Worm (Caenorhabditis elegans) whole organism, L3 larva: Measurements from ENCODE around the gene his-16.

Experiments
- ZK546.5 ChIP-seq: sonication (generic microtip); optimal IDR thresholded peaks from 2 replicates; lab custom pipeline; 2017; ENCODE audit warnings: missing biosample characterization, missing genetic modification characterization
- ama-1 ChIP-seq: fragments of 150-350 bp; optimal IDR thresholded peaks from 2 replicates; lab custom pipeline; 2018
- ceh-16 ChIP-seq: sonication (generic microtip); optimal IDR thresholded peaks from 2 replicates; lab custom pipeline; 2017; ENCODE audit warnings: missing biosample characterization, missing genetic modification characterization
- ceh-28 ChIP-seq: fragments of 150-350 bp; optimal IDR thresholded peaks from 2 replicates; lab custom pipeline; 2014; ENCODE audit warnings: missing biosample characterization, missing genetic modification reagents, missing genetic modification characterization
- ceh-82 ChIP-seq: fragments of 150-350 bp; optimal IDR thresholded peaks from 2 replicates; lab custom pipeline; 2014; ENCODE audit warnings: missing biosample characterization, missing genetic modification characterization
- ceh-9 ChIP-seq: sonication (generic microtip); optimal IDR thresholded peaks from 2 replicates; lab custom pipeline; 2018; ENCODE audit warnings: missing biosample characterization, missing genetic modification characterization
- daf-12 ChIP-seq: fragments of 150-350 bp; optimal IDR thresholded peaks from 2 replicates; lab custom pipeline; 2014; ENCODE audit warnings: missing biosample characterization, missing genetic modification reagents, missing genetic modification characterization
- egl-27 ChIP-seq: sonication (generic microtip); optimal IDR thresholded peaks from 4 replicates; lab custom pipeline; 2017; ENCODE audit warnings: missing biosample characterization, missing genetic modification reagents, missing genetic modification characterization
- egl-5 ChIP-seq: fragments of 150-350 bp; optimal IDR thresholded peaks from 2 replicates; lab custom pipeline; 2017; ENCODE audit warnings: missing biosample characterization, missing genetic modification reagents, missing genetic modification characterization, inconsistent platforms
- elt-1 ChIP-seq: fragments of 150-350 bp; optimal IDR thresholded peaks from 2 replicates; lab custom pipeline; 2014; ENCODE audit warnings: missing biosample characterization, missing genetic modification characterization
- elt-2 ChIP-seq: sonication (generic microtip); optimal IDR thresholded peaks from 2 replicates; lab custom pipeline; 2016; ENCODE audit warnings: missing genetic modification reagents, mild to moderate bottlenecking, missing genetic modification characterization, missing compliant biosample characterization
- elt-3 ChIP-seq, 3 experiments: fragments of 150-350 bp in 1 of 3; sonication (generic microtip) in 2 of 3; optimal IDR thresholded peaks; 2 replicates in 2 of 3; 4 replicates in 1 of 3; lab custom pipeline; 2014 to 2017; ENCODE audit warnings: missing biosample characterization in 3 of 3, missing genetic modification characterization in 3 of 3
- eor-1 ChIP-seq, 2 experiments: fragments of 150-350 bp; optimal IDR thresholded peaks; 2 replicates each; lab custom pipeline; 2014 to 2018; ENCODE audit warnings: missing biosample characterization in 2 of 2, missing genetic modification characterization in 2 of 2
- fkh-10 ChIP-seq: sonication (generic microtip); optimal IDR thresholded peaks from 2 replicates; lab custom pipeline; 2017; ENCODE audit warnings: missing biosample characterization, missing genetic modification reagents, missing genetic modification characterization
- fkh-2 ChIP-seq: fragments of 150-350 bp; optimal IDR thresholded peaks from 2 replicates; lab custom pipeline; 2014; ENCODE audit warnings: missing biosample characterization, missing genetic modification reagents, missing genetic modification characterization
- fos-1 ChIP-seq: fragments of 150-350 bp; optimal IDR thresholded peaks from 2 replicates; lab custom pipeline; 2014; ENCODE audit warnings: missing biosample characterization, missing genetic modification characterization
- hmg-11 ChIP-seq: sonication (generic microtip); optimal IDR thresholded peaks from 2 replicates; lab custom pipeline; 2016; ENCODE audit warnings: missing genetic modification characterization, missing compliant biosample characterization
- lin-15B ChIP-seq: fragments of 150-350 bp; optimal IDR thresholded peaks from 2 replicates; lab custom pipeline; 2014; ENCODE audit warnings: missing biosample characterization, missing genetic modification characterization
- lin-39 ChIP-seq: fragments of 150-350 bp; optimal IDR thresholded peaks from 2 replicates; lab custom pipeline; 2018; ENCODE audit warnings: missing biosample characterization, missing genetic modification reagents, missing genetic modification characterization
- lsy-12 ChIP-seq: sonication (generic microtip); optimal IDR thresholded peaks from 2 replicates; lab custom pipeline; 2016; ENCODE audit warnings: mild to moderate bottlenecking, missing genetic modification characterization, missing compliant biosample characterization
- mdl-1 ChIP-seq: fragments of 150-350 bp; optimal IDR thresholded peaks from 2 replicates; lab custom pipeline; 2014; ENCODE audit warnings: missing biosample characterization, missing genetic modification characterization
- nfya-1 ChIP-seq: sonication (generic microtip); optimal IDR thresholded peaks from 2 replicates; lab custom pipeline; 2017; ENCODE audit warnings: missing genetic modification characterization, mild to moderate bottlenecking, missing compliant biosample characterization, antibody characterized with exemption, moderate library complexity; ENCODE audit not compliant: insufficient read depth
- nhr-11 ChIP-seq: fragments of 150-350 bp; optimal IDR thresholded peaks from 2 replicates; lab custom pipeline; 2014; ENCODE audit warnings: missing biosample characterization, missing genetic modification characterization
- nhr-12 ChIP-seq: fragments of 150-350 bp; optimal IDR thresholded peaks from 2 replicates; lab custom pipeline; 2014; ENCODE audit warnings: missing biosample characterization, missing genetic modification characterization
- nhr-23 ChIP-seq: fragments of 150-350 bp; optimal IDR thresholded peaks from 2 replicates; lab custom pipeline; 2014; ENCODE audit warnings: missing biosample characterization, missing genetic modification reagents, missing genetic modification characterization
- nhr-237 ChIP-seq: fragments of 150-350 bp; optimal IDR thresholded peaks from 2 replicates; lab custom pipeline; 2014; ENCODE audit warnings: missing biosample characterization, missing genetic modification characterization
- nhr-25 ChIP-seq: sonication (generic microtip); optimal IDR thresholded peaks from 2 replicates; lab custom pipeline; 2017; ENCODE audit warnings: missing biosample characterization, missing genetic modification characterization
- nhr-28 ChIP-seq: fragments of 150-350 bp; optimal IDR thresholded peaks from 2 replicates; lab custom pipeline; 2014; ENCODE audit warnings: missing biosample characterization, missing genetic modification characterization
- nhr-43 ChIP-seq: sonication (generic microtip); optimal IDR thresholded peaks from 2 replicates; lab custom pipeline; 2016; ENCODE audit warnings: mild to moderate bottlenecking, missing genetic modification characterization, missing compliant biosample characterization; ENCODE audit not compliant: poor library complexity, severe bottlenecking
- nhr-67 ChIP-seq: fragments of 150-350 bp; optimal IDR thresholded peaks from 2 replicates; lab custom pipeline; 2014; ENCODE audit warnings: missing biosample characterization, missing genetic modification characterization
- nhr-76 ChIP-seq: fragments of 150-350 bp; sonication (generic microtip); optimal IDR thresholded peaks from 5 replicates; lab custom pipeline; 2014; ENCODE audit warnings: missing biosample characterization, missing genetic modification characterization
- nhr-77 ChIP-seq: fragments of 150-350 bp; optimal IDR thresholded peaks from 2 replicates; lab custom pipeline; 2014; ENCODE audit warnings: missing biosample characterization, missing genetic modification characterization
- pha-4 ChIP-seq: fragments of 150-350 bp; optimal IDR thresholded peaks from 2 replicates; lab custom pipeline; 2014; ENCODE audit warnings: missing biosample characterization, missing genetic modification reagents, missing genetic modification characterization
- pqm-1 ChIP-seq: fragments of 150-350 bp; optimal IDR thresholded peaks from 2 replicates; lab custom pipeline; 2017; ENCODE audit warnings: missing biosample characterization, missing genetic modification characterization, inconsistent platforms
- sea-2 ChIP-seq: fragments of 150-350 bp; sonication (generic microtip); optimal IDR thresholded peaks from 4 replicates; lab custom pipeline; 2014; ENCODE audit warnings: missing biosample characterization, missing genetic modification reagents, missing genetic modification characterization
- skn-1 ChIP-seq: fragments of 150-350 bp; optimal IDR thresholded peaks from 2 replicates; lab custom pipeline; 2014; ENCODE audit warnings: missing biosample characterization, missing genetic modification characterization
- snpc-4 ChIP-seq: fragments of 150-350 bp; optimal IDR thresholded peaks from 2 replicates; lab custom pipeline; 2014; ENCODE audit warnings: missing biosample characterization, missing genetic modification characterization
- tbx-2 ChIP-seq: sonication (generic microtip); optimal IDR thresholded peaks from 2 replicates; lab custom pipeline; 2016; ENCODE audit warnings: mild to moderate bottlenecking, missing genetic modification characterization, missing compliant biosample characterization
- unc-39 ChIP-seq: sonication (generic microtip); optimal IDR thresholded peaks from 4 replicates; lab custom pipeline; 2017; ENCODE audit warnings: missing biosample characterization, missing genetic modification characterization
- unc-62 ChIP-seq: fragments of 150-350 bp; sonication (generic microtip); optimal IDR thresholded peaks from 4 replicates; lab custom pipeline; 2014; ENCODE audit warnings: missing biosample characterization, missing genetic modification reagents, missing genetic modification characterization
- zag-1 ChIP-seq: fragments of 150-350 bp; optimal IDR thresholded peaks from 2 replicates; lab custom pipeline; 2014; ENCODE audit warnings: missing biosample characterization, missing genetic modification characterization
- ztf-11 ChIP-seq: fragments of 150-350 bp; optimal IDR thresholded peaks from 2 replicates; lab custom pipeline; 2014; ENCODE audit warnings: missing biosample characterization, missing genetic modification characterization
- ztf-4 ChIP-seq: fragments of 150-350 bp; optimal IDR thresholded peaks from 2 replicates; lab custom pipeline; 2014; ENCODE audit warnings: missing biosample characterization, missing genetic modification characterization

Gene his-16

ce11 chrII:13839454-13839853 lies 21.5 kb upstream of the his-16 start:
- TF ChIP-seq nhr-28 (no peak), ceh-16 (tag; lab: Kevin White, UChicago) (no peak), nhr-12 (no peak), ceh-28 (tag; lab: Kevin White, UChicago) (no peak), lin-15B (no peak)

- no peak for TF ChIP-seq nhr-43 (tag; lab: Kevin White, UChicago)
- no peak for TF ChIP-seq elt-3 (tag; optimal IDR thresholded peaks at IDR 0.05; lab: Kevin White, UChicago)
- no peak for TF ChIP-seq ama-1 (lab: Kevin White, UChicago)
- TF ChIP-seq nhr-25 (tag; lab: Kevin White, UChicago): no peak
- TF ChIP-seq zag-1: no peak
- TF ChIP-seq fkh-2 (tag; lab: Kevin White, UChicago): no peak
- TF ChIP-seq sea-2 (GFP tag; lab: Kevin White, UChicago): no peak
- TF ChIP-seq nhr-76 (tag; lab: Kevin White, UChicago): no peak
- TF ChIP-seq nhr-12: no peak
- TF ChIP-seq, all 47 proteins: peak for 0
These were observed 20.5 kb upstream of the his-16 start for ce11 chrII:13838403-13838802.

- peak; percentile 2 for TF ChIP-seq elt-2 (tag; lab: Kevin White, UChicago)
These were observed 17.9 kb upstream of the his-16 start, which contains the start of gene ins-37 for ce11 chrII:13835724-13836307. ins-37 (minus strand) TSS chrII:13836107.

ce11 chrII:13834380-13835194 lies 16.6 kb upstream of the his-16 start:
- TF ChIP-seq lsy-12 (tag; lab: Kevin White, UChicago) (peak; percentile 73), nhr-237 (tag; lab: Kevin White, UChicago) (peak; percentile 24), egl-27 (tag; lab: Kevin White, UChicago) (peak; percentile 65), lin-15B (peak; percentile 88), ceh-16 (tag; lab: Kevin White, UChicago) (no peak), unc-62 (GFP tag; lab: Kevin White, UChicago) (no peak), nhr-43 (tag; lab: Kevin White, UChicago) (peak; percentile 93), pqm-1 (tag; lab: Kevin White, UChicago) (peak; percentile 46), nfya-1 (tag; lab: Kevin White, UChicago) (peak; percentile 93), ceh-82 (peak; percentile 86), nhr-77 (tag; lab: Kevin White, UChicago) (peak; percentile 90), daf-12 (tag; lab: Kevin White, UChicago) (peak; percentile 34), ztf-11 (tag; lab: Kevin White, UChicago) (no peak), nhr-25 (tag; lab: Kevin White, UChicago) (peak; percentile 93), unc-39 (tag; lab: Kevin White, UChicago) (no peak), sea-2 (GFP tag; lab: Kevin White, UChicago) (peak; percentile 78), nhr-12 (no peak), ZK546.5 (tag; lab: Kevin White, UChicago) (no peak), elt-2 (tag; lab: Kevin White, UChicago) (peak; percentile 60), nhr-28 (no peak), mdl-1 (tag; lab: Kevin White, UChicago) (no peak), tbx-2 (peak; percentile 92), elt-3 (tag; optimal IDR thresholded peaks at IDR 0.05; lab: Kevin White, UChicago) (peak in 1 of 3 experiments; percentile 25), egl-5 (tag; lab: Kevin White, UChicago) (peak; percentile 89), ztf-4 (tag; lab: Kevin White, UChicago) (peak; percentile 27), nhr-23 (tag; lab: Kevin White, UChicago) (peak; percentile 96), hmg-11 (tag; lab: Kevin White, UChicago) (peak; percentile 96), ceh-9 (tag; lab: Kevin White, UChicago) (no peak), eor-1 (tag; optimal IDR thresholded peaks at IDR 0.05; lab: Kevin White, UChicago) (peak in 1 of 2 experiments; percentile 68), nhr-67 (no peak), nhr-11 (tag; lab: Kevin White, UChicago) (no peak), elt-1 (tag; lab: Kevin White, UChicago) (peak; percentile 53), fkh-10 (peak; percentile 58), ama-1 (lab: Kevin White, UChicago) (peak; percentile 32), zag-1 (no peak), lin-39 (tag; lab: Kevin White, UChicago) (peak; percentile 98), fos-1 (peak; percentile 57), pha-4 (tag; lab: Kevin White, UChicago) (peak; percentile 96), snpc-4 (tag; lab: Kevin White, UChicago) (peak; percentile 100), skn-1 (tag; lab: Kevin White, UChicago) (peak; percentile 90), fkh-2 (tag; lab: Kevin White, UChicago) (no peak), nhr-76 (tag; lab: Kevin White, UChicago) (no peak)
